Worm (Caenorhabditis elegans) whole organism, L4 larva: Measurements from ENCODE around the gene mkk-4.

Experiments
- F49E8.2 ChIP-seq: sonication (generic microtip); optimal IDR thresholded peaks from 2 replicates; lab custom pipeline; 2016; ENCODE audit warnings: missing compliant biosample characterization, mild to moderate bottlenecking, missing genetic modification characterization, borderline replicate concordance
- ZK337.2 ChIP-seq: fragments of 200-800 bp; sonication (Bioruptor generic); IDR thresholded peaks from 2 replicates; pipeline ENCODE4 v1.3.6; 2022; ENCODE audit warnings: missing genetic modification reagents, missing genetic modification characterization, missing compliant biosample characterization
- aly-2 ChIP-seq: sonication (generic microtip); optimal IDR thresholded peaks from 2 replicates; lab custom pipeline; 2018; ENCODE audit warnings: missing biosample characterization, missing genetic modification characterization
- ama-1 ChIP-seq: fragments of 150-350 bp; optimal IDR thresholded peaks from 2 replicates; lab custom pipeline; 2014; ENCODE audit warnings: inconsistent platforms, mixed read lengths
- ceh-20 ChIP-seq: fragments of 200-800 bp; sonication (Bioruptor generic); IDR thresholded peaks from 2 replicates; pipeline ENCODE4 v1.3.6; 2022; ENCODE audit warnings: missing genetic modification reagents, missing genetic modification characterization, missing compliant biosample characterization
- ceh-28 ChIP-seq: fragments of 150-350 bp; optimal IDR thresholded peaks from 2 replicates; lab custom pipeline; 2014; ENCODE audit warnings: missing biosample characterization, missing genetic modification reagents, missing genetic modification characterization
- ceh-62 ChIP-seq: sonication (generic microtip); optimal IDR thresholded peaks from 2 replicates; lab custom pipeline; 2017; ENCODE audit warnings: missing biosample characterization, missing genetic modification characterization
- daf-12 ChIP-seq: fragments of 150-350 bp; optimal IDR thresholded peaks from 2 replicates; lab custom pipeline; 2014; ENCODE audit warnings: missing biosample characterization, missing genetic modification reagents, missing genetic modification characterization
- daf-16 ChIP-seq, 3 experiments: sonication (generic microtip); optimal IDR thresholded peaks; 2 replicates each; lab custom pipeline; 2016 to 2017; ENCODE audit warnings: missing genetic modification characterization in 3 of 3, missing genetic modification reagents in 3 of 3, mild to moderate bottlenecking in 2 of 3, missing compliant biosample characterization in 2 of 3, missing biosample characterization in 1 of 3, moderate library complexity in 1 of 3
- daf-19 ChIP-seq: fragments of 200-800 bp; sonication (Bioruptor generic); conservative IDR thresholded peaks from 2 replicates; pipeline ENCODE4 v1.3.6; 2022; ENCODE audit warnings: missing genetic modification characterization, missing compliant biosample characterization
- dpl-1 ChIP-seq: fragments of 150-350 bp; optimal IDR thresholded peaks from 2 replicates; lab custom pipeline; 2014; ENCODE audit warnings: missing biosample characterization, missing genetic modification reagents, missing genetic modification characterization
- duxl-1 ChIP-seq: sonication (generic microtip); optimal IDR thresholded peaks from 2 replicates; lab custom pipeline; 2016; ENCODE audit warnings: mild to moderate bottlenecking, missing genetic modification characterization, moderate library complexity, missing compliant biosample characterization; ENCODE audit not compliant: poor library complexity
- dve-1 ChIP-seq: sonication (generic microtip); optimal IDR thresholded peaks from 2 replicates; lab custom pipeline; 2017; ENCODE audit warnings: antibody characterized with exemption, mild to moderate bottlenecking, missing genetic modification characterization, missing compliant biosample characterization; ENCODE audit not compliant: insufficient read depth
- egl-43 ChIP-seq: fragments of 200-800 bp; sonication (Bioruptor generic); IDR thresholded peaks from 2 replicates; pipeline ENCODE4 v1.3.6; 2022; ENCODE audit warnings: missing genetic modification reagents, missing genetic modification characterization, missing compliant biosample characterization
- fkh-10 ChIP-seq: fragments of 150-350 bp; optimal IDR thresholded peaks from 2 replicates; lab custom pipeline; 2014; ENCODE audit warnings: missing biosample characterization, missing genetic modification reagents, missing genetic modification characterization
- hlh-30 ChIP-seq: sonication (generic microtip); optimal IDR thresholded peaks from 2 replicates; lab custom pipeline; 2017; ENCODE audit warnings: antibody characterized with exemption, mild to moderate bottlenecking, missing genetic modification characterization, missing compliant biosample characterization; ENCODE audit not compliant: insufficient read depth
- hmg-1.1 ChIP-seq: fragments of 200-800 bp; sonication (Bioruptor generic); IDR thresholded peaks from 2 replicates; pipeline ENCODE4 v1.3.6; 2022; ENCODE audit warnings: missing genetic modification reagents, missing genetic modification characterization, missing compliant biosample characterization
- lin-39 ChIP-seq: fragments of 150-350 bp; optimal IDR thresholded peaks from 2 replicates; lab custom pipeline; 2014; ENCODE audit warnings: missing biosample characterization, missing genetic modification reagents, missing genetic modification characterization
- madf-9 ChIP-seq: fragments of 200-800 bp; sonication (Bioruptor generic); conservative IDR thresholded peaks from 2 replicates; pipeline ENCODE4 v1.3.6; 2022; ENCODE audit warnings: missing genetic modification reagents, missing genetic modification characterization, missing compliant biosample characterization
- mdt-29 ChIP-seq: fragments of 200-800 bp; sonication (Bioruptor generic); IDR thresholded peaks from 2 replicates; pipeline ENCODE4 v1.3.6; 2022; ENCODE audit warnings: missing genetic modification reagents, missing genetic modification characterization, missing compliant biosample characterization
- nhr-10 ChIP-seq: fragments of 150-350 bp; optimal IDR thresholded peaks from 2 replicates; lab custom pipeline; 2014; ENCODE audit warnings: missing biosample characterization, missing genetic modification characterization
- nhr-11 ChIP-seq: fragments of 150-350 bp; optimal IDR thresholded peaks from 2 replicates; lab custom pipeline; 2014; ENCODE audit warnings: missing biosample characterization, missing genetic modification characterization
- nhr-28 ChIP-seq: fragments of 150-350 bp; optimal IDR thresholded peaks from 2 replicates; lab custom pipeline; 2014; ENCODE audit warnings: missing biosample characterization, missing genetic modification characterization
- nhr-41 ChIP-seq: fragments of 200-800 bp; sonication (Bioruptor generic); IDR thresholded peaks from 2 replicates; pipeline ENCODE4 v1.3.6; 2022; ENCODE audit warnings: missing genetic modification reagents, missing genetic modification characterization, missing compliant biosample characterization
- nhr-6 ChIP-seq: fragments of 150-350 bp; optimal IDR thresholded peaks from 2 replicates; lab custom pipeline; 2014; ENCODE audit warnings: missing biosample characterization, missing genetic modification characterization
- nhr-76 ChIP-seq: fragments of 150-350 bp; optimal IDR thresholded peaks from 2 replicates; lab custom pipeline; 2014; ENCODE audit warnings: missing biosample characterization, missing genetic modification characterization
- nhr-77 ChIP-seq: fragments of 150-350 bp; optimal IDR thresholded peaks from 2 replicates; lab custom pipeline; 2014; ENCODE audit warnings: missing biosample characterization, missing genetic modification characterization
- pqm-1 ChIP-seq: sonication (generic microtip); optimal IDR thresholded peaks from 2 replicates; lab custom pipeline; 2017; ENCODE audit warnings: missing biosample characterization, missing genetic modification characterization
- rbr-2 ChIP-seq: sonication (generic microtip); optimal IDR thresholded peaks from 2 replicates; lab custom pipeline; 2016; ENCODE audit warnings: missing genotype, missing genetic modification characterization, missing compliant biosample characterization
- saeg-2 ChIP-seq: fragments of 200-800 bp; sonication (Bioruptor generic); IDR thresholded peaks from 2 replicates; pipeline ENCODE4 v1.3.6; 2022; ENCODE audit warnings: missing genetic modification reagents, missing genetic modification characterization, missing compliant biosample characterization
- snpc-4 ChIP-seq: fragments of 150-350 bp; optimal IDR thresholded peaks from 2 replicates; lab custom pipeline; 2014; ENCODE audit warnings: missing biosample characterization, missing genetic modification characterization
- tag-97 ChIP-seq: fragments of 200-800 bp; sonication (Bioruptor generic); IDR thresholded peaks from 2 replicates; pipeline ENCODE4 v1.3.6; 2022; ENCODE audit warnings: missing genetic modification characterization, missing compliant biosample characterization
- unc-62 ChIP-seq, 3 experiments: fragments of 150-350 bp in 1 of 3; sonication (generic microtip); optimal IDR thresholded peaks in 2 of 3; peaks in 1 of 3; 1 replicate in 1 of 3; 2 replicates in 2 of 3; lab custom pipeline; 2014 to 2017; ENCODE audit warnings: missing biosample characterization in 3 of 3, missing genetic modification characterization in 3 of 3, missing genetic modification reagents in 3 of 3, missing genotype in 1 of 3
- zfp-2 ChIP-seq: sonication (generic microtip); optimal IDR thresholded peaks from 2 replicates; lab custom pipeline; 2016; ENCODE audit warnings: mild to moderate bottlenecking, missing genetic modification characterization, missing compliant biosample characterization
- ztf-11 ChIP-seq: fragments of 150-350 bp; optimal IDR thresholded peaks from 2 replicates; lab custom pipeline; 2014; ENCODE audit warnings: missing biosample characterization, missing genetic modification characterization

The mkk-4 gene

ce11 chrX:10027556-10027955 lies at the start of gene mkk-4:
Gene mkk-4 (plus strand): TSS chrX:10027856.
- TF ChIP-seq nhr-10 (tag; lab: Kevin White, UChicago): no peak
- TF ChIP-seq snpc-4 (tag; lab: Kevin White, UChicago): no peak
- TF ChIP-seq ceh-62 (tag; lab: Kevin White, UChicago): no peak
- TF ChIP-seq F49E8.2 (tag; lab: Kevin White, UChicago): no peak
- TF ChIP-seq ZK337.2 (GFP tag; lab: Robert Waterston, UW): no peak
- TF ChIP-seq saeg-2 (GFP tag; lab: Robert Waterston, UW): no peak
- TF ChIP-seq ztf-11 (tag; lab: Kevin White, UChicago): no peak

- TF ChIP-seq nhr-41 (GFP tag; lab: Robert Waterston, UW) (no peak), fkh-10 (GFP tag; lab: Kevin White, UChicago) (peak; percentile 74)
These were observed 46.4 kb upstream of the mkk-4 start for ce11 chrX:9981259-9981658.

- TF ChIP-seq nhr-28 (tag; lab: Kevin White, UChicago) (peak; percentile 95), ama-1 (no peak), daf-16 (GFP tag; optimal IDR thresholded peaks at IDR 0.05; lab: Kevin White, UChicago) (no peak), daf-16 (tag; optimal IDR thresholded peaks at IDR 0.05; lab: Kevin White, UChicago) (peak; percentile 92), mdt-29 (GFP tag; lab: Robert Waterston, UW) (no peak), dve-1 (peak; percentile 22), pqm-1 (tag; lab: Kevin White, UChicago) (peak; percentile 18)
- TF ChIP-seq, all 104 proteins: peak for 4
These were observed 42.7 kb upstream of the mkk-4 start, which contains the start of gene F19C6.5 for ce11 chrX:9984889-9985404. Gene F19C6.5 (minus strand): TSS chrX:9984939.

DNA sequence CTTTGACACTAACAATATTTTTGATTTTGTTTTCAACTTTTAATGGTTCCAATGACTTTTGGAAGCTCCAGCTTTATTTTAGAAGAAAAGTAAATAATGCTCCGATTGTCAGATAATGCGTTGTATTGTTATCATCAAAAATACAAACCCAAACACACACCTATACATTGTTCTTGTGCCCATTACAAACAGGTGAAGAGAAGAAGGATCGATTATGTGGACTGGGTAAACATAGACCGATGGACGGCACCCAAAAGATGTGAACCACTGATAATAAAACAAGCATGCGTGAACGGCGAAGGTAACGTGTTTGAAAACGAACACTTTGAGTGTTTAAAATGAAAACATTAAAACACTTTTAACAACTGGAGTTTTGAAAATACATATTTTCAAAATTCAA lies 40.5 kb upstream of the mkk-4 start:
- TF ChIP-seq ceh-28 (tag; lab: Kevin White, UChicago) (no peak), daf-16 (GFP tag; optimal IDR thresholded peaks at IDR 0.05; lab: Kevin White, UChicago) (no peak), daf-16 (tag; optimal IDR thresholded peaks at IDR 0.05; lab: Kevin White, UChicago) (peak; percentile 11), unc-62 (GFP tag; optimal IDR thresholded peaks at IDR 0.05 in 1 of 2; lab: Kevin White, UChicago) (peak in 1 of 2 experiments; percentile 89), unc-62 (tag; optimal IDR thresholded peaks at IDR 0.05; lab: Kevin White, UChicago) (no peak), nhr-76 (tag; lab: Kevin White, UChicago) (no peak)

ce11 chrX:9988884-9989283 lies 38.8 kb upstream of the mkk-4 start:
- no peak for TF ChIP-seq nhr-77 (tag; lab: Kevin White, UChicago)
- no peak for TF ChIP-seq daf-16 (GFP tag; optimal IDR thresholded peaks at IDR 0.05; lab: Kevin White, UChicago)
- peak; percentile 78 for TF ChIP-seq daf-16 (tag; optimal IDR thresholded peaks at IDR 0.05; lab: Kevin White, UChicago)
- peak; percentile 8 for TF ChIP-seq dve-1
- peak; percentile 21 for TF ChIP-seq snpc-4 (tag; lab: Kevin White, UChicago)
- TF ChIP-seq, all 104 proteins: peak for 3

DNA sequence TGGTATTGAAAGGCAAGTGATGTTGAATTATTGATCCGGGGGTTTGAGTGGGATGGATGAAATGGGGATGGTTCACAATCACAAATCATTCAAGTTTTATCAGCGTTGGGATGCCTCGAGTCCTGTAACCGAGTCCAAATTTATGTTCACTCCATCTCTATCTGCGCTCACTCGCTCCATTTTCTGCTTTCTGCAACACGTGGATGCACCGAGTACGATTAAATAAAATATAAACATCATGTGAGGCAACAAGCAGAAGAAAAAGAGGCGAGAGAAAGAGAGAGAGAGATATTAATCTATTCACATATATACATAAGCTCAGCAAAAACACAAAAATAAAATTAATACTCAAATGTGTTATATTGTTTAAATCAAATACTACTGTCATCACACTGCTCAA lies 34.6 kb upstream of the mkk-4 start:
- no peak for TF ChIP-seq rbr-2 (tag; lab: Kevin White, UChicago)
- TF ChIP-seq madf-9 (GFP tag; lab: Robert Waterston, UW): no peak
- no peak for TF ChIP-seq aly-2 (tag; lab: Kevin White, UChicago)
- no peak for TF ChIP-seq zfp-2 (tag; lab: Kevin White, UChicago)
- TF ChIP-seq dve-1: peak; percentile 36
- TF ChIP-seq daf-12: no peak
- no peak for TF ChIP-seq egl-43 (GFP tag; lab: Robert Waterston, UW)
- no peak for TF ChIP-seq ceh-20 (GFP tag; lab: Robert Waterston, UW)
- no peak for TF ChIP-seq nhr-6 (tag; lab: Kevin White, UChicago)
- no peak for TF ChIP-seq fkh-10 (GFP tag; lab: Kevin White, UChicago)
- TF ChIP-seq daf-19 (GFP tag; lab: Robert Waterston, UW): no peak
- no peak for TF ChIP-seq lin-39
- TF ChIP-seq duxl-1 (tag; lab: Kevin White, UChicago): no peak
- TF ChIP-seq hlh-30 (tag; lab: Kevin White, UChicago): peak; percentile 41
- TF ChIP-seq hmg-1.1 (GFP tag; lab: Robert Waterston, UW): no peak
- TF ChIP-seq tag-97: no peak
- no peak for TF ChIP-seq dpl-1 (GFP tag; lab: Kevin White, UChicago)
- no peak for TF ChIP-seq nhr-11 (tag; lab: Kevin White, UChicago)
